Fruit fly (Drosophila melanogaster): ENCODE data around the gene CG43089.

- TF ChIP-seq Hr4 (GFP tag; optimal IDR thresholded peaks at IDR 0.05): no peak
- no peak for TF ChIP-seq topi (GFP tag; optimal IDR thresholded peaks at IDR 0.05)
Measured at dm6 chr3L:3752739-3753138, 38.9 kb downstream of the CG43089 start.
